Fruit fly (Drosophila melanogaster): ENCODE results near the gene CG44088.
A peak's percentile ranks its signal among the peaks of the same experiment; 100 is the strongest.

- TF ChIP-seq CG1621 (tag; optimal IDR thresholded peaks at IDR 0.05) (peak; percentile 42), spab (GFP tag; optimal IDR thresholded peaks at IDR 0.05) (peak; percentile 1), CG6276 (GFP tag; optimal IDR thresholded peaks at IDR 0.05) (no peak), CG15336 (GFP tag; IDR thresholded peaks at IDR 0.05) (peak; percentile 21; the same call in 1 of the 2 replicates), Ets21C (GFP tag; optimal IDR thresholded peaks at IDR 0.05) (no peak), CG9139 (GFP tag; optimal IDR thresholded peaks at IDR 0.05) (peak; percentile 35), Met (GFP tag; optimal IDR thresholded peaks at IDR 0.05) (peak; percentile 15), ss (GFP tag; optimal IDR thresholded peaks at IDR 0.05) (peak; percentile 74 to 80), Gug (GFP tag; IDR thresholded peaks at IDR 0.05) (no peak), Lpt (GFP tag; optimal IDR thresholded peaks at IDR 0.05) (peak; percentile 31), CG6808 (GFP tag; optimal IDR thresholded peaks at IDR 0.05) (peak; percentile 56), Eip93F (GFP tag; optimal IDR thresholded peaks at IDR 0.05) (peak; percentile 84), fd85E (GFP tag; optimal IDR thresholded peaks at IDR 0.05) (no peak), net (GFP tag; optimal IDR thresholded peaks at IDR 0.05) (peak; percentile 9)
Measured at dm6 chr3R:4809944-4810653, 35.2 kb upstream of the CG44088 start.
